Fruit fly (Drosophila melanogaster): ENCODE measurements around the gene CG43074.

The CG43074 gene

DNA sequence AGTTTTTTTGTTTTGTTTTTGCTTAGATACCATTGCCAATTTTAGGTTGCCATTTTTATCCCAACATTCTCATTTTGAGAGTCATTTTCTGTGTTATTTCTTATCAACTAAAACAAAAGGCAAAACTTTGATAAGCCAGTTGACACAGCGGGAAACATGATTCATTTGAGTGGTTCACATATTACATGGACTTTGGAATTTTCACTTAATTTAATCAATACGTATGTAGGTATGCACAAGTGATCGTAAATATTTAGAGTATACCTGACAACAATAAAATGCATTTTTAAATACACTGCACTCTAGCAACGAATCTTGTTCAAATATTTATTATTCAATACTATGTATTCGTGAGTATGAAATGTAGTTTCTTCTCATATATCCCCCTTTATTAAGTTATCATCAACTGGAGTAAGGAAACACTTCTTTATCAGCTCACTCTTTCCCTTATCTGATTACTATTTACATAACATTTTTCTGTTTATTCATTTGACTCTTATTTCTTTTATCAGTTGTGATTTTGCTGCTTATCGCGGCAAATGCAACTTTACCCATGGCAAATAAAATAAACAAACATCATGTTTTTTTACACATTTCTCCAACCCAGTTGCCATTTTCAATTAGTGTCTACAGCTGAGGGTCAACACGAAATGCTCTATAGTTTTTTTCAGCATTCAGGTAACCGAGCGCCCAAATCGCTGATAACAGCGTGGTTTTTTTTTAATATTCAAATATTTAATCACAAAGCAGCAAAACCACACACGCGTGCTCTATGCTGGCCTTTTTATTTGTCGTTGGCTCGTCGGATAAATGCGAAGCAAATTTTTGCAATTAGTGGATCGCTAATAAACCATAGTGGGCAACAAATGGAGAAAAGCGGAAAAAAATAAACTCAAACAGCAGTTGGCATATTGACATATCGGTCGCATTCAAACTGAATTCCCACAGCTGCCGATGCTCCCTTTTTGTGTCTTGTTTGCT lies 34.3 kb upstream of the CG43074 start (continued):
- no peak for TF ChIP-seq E2f2 (GFP tag; IDR thresholded peaks at IDR 0.05)
- TF ChIP-seq slp2 (GFP tag; optimal IDR thresholded peaks at IDR 0.05) = no peak
- no peak for TF ChIP-seq CG10431 (GFP tag; optimal IDR thresholded peaks at IDR 0.05)
- TF ChIP-seq Med (GFP tag) = peak; percentile 77
- no peak for TF ChIP-seq Hr51 (GFP tag; optimal IDR thresholded peaks at IDR 0.05)
- TF ChIP-seq CG7928 (GFP tag; optimal IDR thresholded peaks at IDR 0.05) = no peak
- TF ChIP-seq Dek (tag; optimal IDR thresholded peaks at IDR 0.05) = peak; percentile 1

- TF ChIP-seq bab2 (GFP tag; optimal IDR thresholded peaks at IDR 0.05) (peak; percentile 94), Dp (GFP tag; optimal IDR thresholded peaks at IDR 0.05) (no peak), phol (tag; optimal IDR thresholded peaks at IDR 0.05) (peak; percentile 85), NfI (GFP tag; optimal IDR thresholded peaks at IDR 0.05) (peak; percentile 86), CG11247 (GFP tag; IDR thresholded peaks at IDR 0.05) (peak; percentile 87), Fer1 (GFP tag; optimal IDR thresholded peaks at IDR 0.05) (peak; percentile 91), Dbx (GFP tag; IDR thresholded peaks at IDR 0.05) (peak; percentile 94), sisA (GFP tag; IDR thresholded peaks at IDR 0.05) (peak; percentile 97), CG2120 (GFP tag; optimal IDR thresholded peaks at IDR 0.05) (peak; percentile 93), p53 (GFP tag; optimal IDR thresholded peaks at IDR 0.05) (peak; percentile 68), CG12236 (GFP tag; optimal IDR thresholded peaks at IDR 0.05) (peak; percentile 82), CG14860 (GFP tag; IDR thresholded peaks at IDR 0.05; ENCODE audit: partially characterized antibody) (no peak), slbo (GFP tag; IDR thresholded peaks at IDR 0.05) (peak; percentile 97), dm (GFP tag; optimal IDR thresholded peaks at IDR 0.05) (peak; percentile 77), CG1233 (GFP tag; optimal IDR thresholded peaks at IDR 0.05) (peak; percentile 7), CG13287 (GFP tag; IDR thresholded peaks at IDR 0.05; ENCODE audit: partially characterized antibody) (no peak), crol (GFP tag; IDR thresholded peaks at IDR 0.05) (peak; percentile 62), sim (GFP tag; IDR thresholded peaks at IDR 0.05) (peak; percentile 87), crp (GFP tag; optimal IDR thresholded peaks at IDR 0.05) (peak in 1 of 2 experiments; percentile 40), h (optimal IDR thresholded peaks at IDR 0.05) (no peak), E2f1 (GFP tag; IDR thresholded peaks at IDR 0.05) (peak; percentile 90), CG14667 (GFP tag; IDR thresholded peaks at IDR 0.05) (peak; percentile 91), CG31388 (GFP tag; optimal IDR thresholded peaks at IDR 0.05) (peak; percentile 49), CG1792 (GFP tag; optimal IDR thresholded peaks at IDR 0.05) (peak; percentile 81), maf-S (GFP tag; optimal IDR thresholded peaks at IDR 0.05) (peak; percentile 78), abd-A (tag; optimal IDR thresholded peaks at IDR 0.05) (peak; percentile 73), H15 (GFP tag; IDR thresholded peaks at IDR 0.05) (peak; percentile 93), dimm (GFP tag; IDR thresholded peaks at IDR 0.05) (peak; percentile 92), HHEX (GFP tag; optimal IDR thresholded peaks at IDR 0.05) (peak; percentile 85), CG4282 (GFP tag; optimal IDR thresholded peaks at IDR 0.05) (peak; percentile 65), NC2β (GFP tag; optimal IDR thresholded peaks at IDR 0.05) (peak; percentile 83), CG1024 (GFP tag; IDR thresholded peaks at IDR 0.05) (peak; percentile 86), CG2889 (GFP tag; IDR thresholded peaks at IDR 0.05) (peak; percentile 93), CG18476 (GFP tag; optimal IDR thresholded peaks at IDR 0.05) (peak; percentile 86), CG15269 (tag; optimal IDR thresholded peaks at IDR 0.05) (peak; percentile 95), CG18599 (GFP tag; optimal IDR thresholded peaks at IDR 0.05) (peak; percentile 92), CG7372 (GFP tag; IDR thresholded peaks at IDR 0.05) (peak; percentile 94), CG4424 (GFP tag; optimal IDR thresholded peaks at IDR 0.05) (peak; percentile 66), B-H1 (GFP tag; IDR thresholded peaks at IDR 0.05) (peak; percentile 82), ap (GFP tag; IDR thresholded peaks at IDR 0.05) (peak; percentile 94), Mes4 (GFP tag; optimal IDR thresholded peaks at IDR 0.05) (peak; percentile 86)
These were observed 33.4 kb upstream of the CG43074 start for dm6 chr3L:3517894-3518293.
